Worm (Caenorhabditis elegans) whole organism, young adult: ENCODE data around the gene erfa-1.

Experiments used
- F22D6.2 ChIP-seq: sonication (generic microtip); optimal IDR thresholded peaks from 2 replicates; lab custom pipeline; 2016; ENCODE audit warnings: mild to moderate bottlenecking, missing genetic modification characterization, missing compliant biosample characterization
- F23B12.7 ChIP-seq: sonication (generic microtip); optimal IDR thresholded peaks from 2 replicates; lab custom pipeline; 2017; ENCODE audit warnings: missing genetic modification characterization, mild to moderate bottlenecking, missing compliant biosample characterization, antibody characterized with exemption, moderate library complexity; ENCODE audit not compliant: insufficient read depth
- F33H1.4 ChIP-seq: fragments of 200-800 bp; sonication (Bioruptor generic); IDR thresholded peaks from 2 replicates; pipeline ENCODE4 v1.3.6; 2022; ENCODE audit warnings: missing genetic modification reagents, missing genetic modification characterization, missing compliant biosample characterization
- F39B2.1 ChIP-seq: fragments of 200-800 bp; sonication (Bioruptor generic); IDR thresholded peaks from 2 replicates; pipeline ENCODE4 v1.3.6; 2022; ENCODE audit warnings: missing genetic modification reagents, missing genetic modification characterization, missing compliant biosample characterization
- K11D2.4 ChIP-seq: fragments of 200-800 bp; sonication (Bioruptor generic); IDR thresholded peaks from 2 replicates; pipeline ENCODE4 v1.3.6; 2022; ENCODE audit warnings: missing genetic modification reagents, missing genetic modification characterization, missing compliant biosample characterization
- K12H6.12 ChIP-seq: fragments of 200-800 bp; sonication (Bioruptor generic); optimal IDR thresholded peaks from 2 replicates; lab custom pipeline; 2018; ENCODE audit warnings: mild to moderate bottlenecking, missing genetic modification characterization, missing compliant biosample characterization
- T26A5.8 ChIP-seq: sonication (generic microtip); optimal IDR thresholded peaks from 2 replicates; lab custom pipeline; 2016; ENCODE audit warnings: missing genetic modification characterization, missing compliant biosample characterization
- ZK185.1 ChIP-seq: sonication (generic microtip); optimal IDR thresholded peaks from 2 replicates; lab custom pipeline; 2016; ENCODE audit warnings: mild to moderate bottlenecking, missing genetic modification characterization, missing compliant biosample characterization; ENCODE audit not compliant: poor library complexity, severe bottlenecking
- akir-1 ChIP-seq: fragments of 200-800 bp; sonication (Bioruptor generic); optimal IDR thresholded peaks from 2 replicates; lab custom pipeline; 2018; ENCODE audit warnings: mild to moderate bottlenecking, missing genetic modification characterization, moderate library complexity, missing compliant biosample characterization
- athp-1 ChIP-seq: sonication (generic microtip); optimal IDR thresholded peaks from 2 replicates; lab custom pipeline; 2017; ENCODE audit warnings: mild to moderate bottlenecking, missing genetic modification characterization, missing compliant biosample characterization
- attf-5 ChIP-seq: fragments of 200-800 bp; sonication (Bioruptor generic); optimal IDR thresholded peaks from 2 replicates; lab custom pipeline; 2018; ENCODE audit warnings: mild to moderate bottlenecking, missing genetic modification characterization, missing compliant biosample characterization
- bed-2 ChIP-seq: fragments of 200-800 bp; sonication (Bioruptor generic); IDR thresholded peaks from 2 replicates; pipeline ENCODE4 v1.3.6; 2022; ENCODE audit warnings: missing genetic modification reagents, missing genetic modification characterization, missing compliant biosample characterization
- die-1 ChIP-seq: sonication (generic microtip); optimal IDR thresholded peaks from 2 replicates; lab custom pipeline; 2016; ENCODE audit warnings: missing genotype, mild to moderate bottlenecking, missing genetic modification characterization, missing compliant biosample characterization
- dox-1 ChIP-seq: fragments of 200-800 bp; sonication (Bioruptor generic); IDR thresholded peaks from 2 replicates; pipeline ENCODE4 v1.3.6; 2022; ENCODE audit warnings: missing genetic modification reagents, missing genetic modification characterization, missing compliant biosample characterization
- dpl-1 ChIP-seq: fragments of 150-350 bp; optimal IDR thresholded peaks from 2 replicates; lab custom pipeline; 2014; ENCODE audit warnings: missing biosample characterization, missing genetic modification reagents, missing genetic modification characterization
- egl-18 ChIP-seq: fragments of 200-800 bp; sonication (Bioruptor generic); IDR thresholded peaks from 2 replicates; pipeline ENCODE4 v1.3.6; 2022; ENCODE audit warnings: missing genetic modification reagents, missing genetic modification characterization, missing compliant biosample characterization
- ekl-4 ChIP-seq: fragments of 200-800 bp; sonication (Bioruptor generic); IDR thresholded peaks from 2 replicates; pipeline ENCODE4 v1.3.6; 2022; ENCODE audit warnings: missing genetic modification reagents, missing genetic modification characterization, missing compliant biosample characterization
- hlh-26 ChIP-seq: fragments of 200-800 bp; sonication (Bioruptor generic); conservative IDR thresholded peaks from 2 replicates; pipeline ENCODE4 v1.3.6; 2022; ENCODE audit warnings: missing genetic modification reagents, missing genetic modification characterization, missing compliant biosample characterization
- hsf-1 ChIP-seq: fragments of 200-800 bp; sonication (Bioruptor generic); IDR thresholded peaks from 2 replicates; pipeline ENCODE4 v1.3.6; 2022; ENCODE audit warnings: missing genetic modification reagents, missing genetic modification characterization, missing compliant biosample characterization
- let-526 ChIP-seq: fragments of 200-800 bp; sonication (Bioruptor generic); IDR thresholded peaks from 2 replicates; pipeline ENCODE4 v1.3.6; 2022; ENCODE audit warnings: missing genetic modification reagents, missing genetic modification characterization, missing compliant biosample characterization
- let-607 ChIP-seq, 2 experiments: fragments of 200-800 bp in 1 of 2; sonication (Bioruptor generic) in 1 of 2; sonication (generic microtip) in 1 of 2; optimal IDR thresholded peaks; 2 replicates each; lab custom pipeline; 2016 to 2018; ENCODE audit warnings: mild to moderate bottlenecking in 2 of 2, missing compliant biosample characterization in 2 of 2, missing genetic modification characterization in 2 of 2, moderate library complexity in 2 of 2, missing genotype in 1 of 2
- lin-35 ChIP-seq, 3 experiments: fragments of 150-350 bp in 2 of 3; sonication (generic microtip) in 1 of 3; optimal IDR thresholded peaks; 2 replicates each; lab custom pipeline; 2014 to 2018; ENCODE audit warnings: missing biosample characterization in 3 of 3, missing genetic modification characterization in 3 of 3, missing genetic modification reagents in 3 of 3
- lin-40 ChIP-seq: sonication (generic microtip); optimal IDR thresholded peaks from 2 replicates; lab custom pipeline; 2016; ENCODE audit warnings: missing genetic modification characterization, mild to moderate bottlenecking, missing compliant biosample characterization, missing genotype, missing genetic modification reagents
- madf-10 ChIP-seq: sonication (generic microtip); optimal IDR thresholded peaks from 2 replicates; lab custom pipeline; 2016; ENCODE audit warnings: mild to moderate bottlenecking, missing genetic modification characterization, missing compliant biosample characterization
- madf-8 ChIP-seq: fragments of 200-800 bp; sonication (Bioruptor generic); conservative IDR thresholded peaks from 2 replicates; pipeline ENCODE4 v1.3.6; 2022; ENCODE audit warnings: missing genetic modification reagents, missing genetic modification characterization, missing compliant biosample characterization
- nhr-80 ChIP-seq: sonication (generic microtip); optimal IDR thresholded peaks from 2 replicates; lab custom pipeline; 2016; ENCODE audit warnings: missing genetic modification characterization, missing compliant biosample characterization
- nhr-90 ChIP-seq: sonication (generic microtip); optimal IDR thresholded peaks from 2 replicates; lab custom pipeline; 2016; ENCODE audit warnings: missing genotype, mild to moderate bottlenecking, missing genetic modification characterization, missing compliant biosample characterization
- pbrm-1 ChIP-seq: fragments of 200-800 bp; sonication (Bioruptor generic); IDR thresholded peaks from 2 replicates; pipeline ENCODE4 v1.3.6; 2022; ENCODE audit warnings: missing genetic modification reagents, missing genetic modification characterization, missing compliant biosample characterization
- rcor-1 ChIP-seq: fragments of 200-800 bp; sonication (Bioruptor generic); IDR thresholded peaks from 2 replicates; pipeline ENCODE4 v1.3.6; 2022; ENCODE audit warnings: missing genetic modification reagents, missing genetic modification characterization, missing compliant biosample characterization
- snpc-3.4 ChIP-seq: sonication (generic microtip); optimal IDR thresholded peaks from 2 replicates; lab custom pipeline; 2017; ENCODE audit warnings: missing genetic modification characterization, mild to moderate bottlenecking, missing compliant biosample characterization, antibody characterized with exemption, moderate library complexity, missing genotype, missing genetic modification reagents
- somi-1 ChIP-seq: fragments of 200-800 bp; sonication (Bioruptor generic); optimal IDR thresholded peaks from 2 replicates; lab custom pipeline; 2018; ENCODE audit warnings: mild to moderate bottlenecking, missing genetic modification characterization, missing compliant biosample characterization
- tbx-9 ChIP-seq: sonication (generic microtip); optimal IDR thresholded peaks from 2 replicates; lab custom pipeline; 2016; ENCODE audit warnings: borderline replicate concordance, missing genetic modification characterization, inconsistent platforms, missing compliant biosample characterization
- tlf-1 ChIP-seq: fragments of 200-800 bp; sonication (Bioruptor generic); optimal IDR thresholded peaks from 2 replicates; lab custom pipeline; 2018; ENCODE audit warnings: mild to moderate bottlenecking, missing genetic modification characterization, missing compliant biosample characterization
- zim-3 ChIP-seq: sonication (generic microtip); optimal IDR thresholded peaks from 2 replicates; lab custom pipeline; 2017; ENCODE audit warnings: mild to moderate bottlenecking, missing genetic modification characterization, moderate library complexity, missing compliant biosample characterization
- ztf-22 ChIP-seq: fragments of 200-800 bp; sonication (Bioruptor generic); optimal IDR thresholded peaks from 2 replicates; lab custom pipeline; 2018; ENCODE audit warnings: mild to moderate bottlenecking, missing genetic modification characterization, moderate library complexity, missing compliant biosample characterization
- ztf-25 ChIP-seq: fragments of 200-800 bp; sonication (Bioruptor generic); IDR thresholded peaks from 2 replicates; pipeline ENCODE4 v1.3.6; 2022; ENCODE audit warnings: missing genetic modification reagents, missing genetic modification characterization, missing compliant biosample characterization

Gene erfa-1

DNA sequence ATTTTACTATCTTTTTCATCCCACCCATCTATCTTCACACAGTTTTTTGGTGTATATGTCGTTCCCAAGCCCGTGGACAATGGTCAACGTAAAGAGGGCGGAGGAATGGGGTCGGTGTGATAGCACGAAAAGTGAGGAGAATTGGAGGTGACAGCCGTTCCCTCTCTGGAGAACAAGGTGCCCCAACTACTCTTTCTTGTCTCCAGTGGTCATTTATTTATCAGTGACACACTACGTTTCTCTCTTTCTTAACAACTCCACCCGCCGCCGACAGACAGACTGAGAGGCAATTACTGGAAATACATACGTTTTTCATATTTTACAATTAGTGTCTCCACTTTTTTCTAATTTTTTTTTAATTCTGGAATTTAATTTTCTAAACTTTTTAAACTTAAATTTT lies 23.0 kb downstream of the erfa-1 start:
- TF ChIP-seq K12H6.12 (tag; lab: Kevin White, UChicago) (no peak), madf-8 (GFP tag; lab: Robert Waterston, UW) (no peak), T26A5.8 (no peak), madf-10 (no peak), K11D2.4 (no peak), nhr-90 (tag; lab: Kevin White, UChicago) (no peak), tbx-9 (tag; lab: Kevin White, UChicago) (no peak), dox-1 (GFP tag; lab: Robert Waterston, UW) (no peak), ekl-4 (GFP tag; lab: Robert Waterston, UW) (no peak), die-1 (tag; lab: Kevin White, UChicago) (no peak), hlh-26 (no peak), snpc-3.4 (tag; lab: Kevin White, UChicago) (no peak), athp-1 (tag; lab: Kevin White, UChicago) (no peak), pbrm-1 (GFP tag; lab: Robert Waterston, UW) (no peak)

ce11 chrV:6458302-6458998 lies 24.5 kb downstream of the erfa-1 start:
- TF ChIP-seq K12H6.12 (tag; lab: Kevin White, UChicago), result no peak
- TF ChIP-seq F22D6.2 (tag; lab: Kevin White, UChicago), result no peak
- TF ChIP-seq F23B12.7 (tag; lab: Kevin White, UChicago), result no peak
- TF ChIP-seq dpl-1, result no peak

ce11 chrV:6461250-6461649 lies 27.3 kb downstream of the erfa-1 start:
- TF ChIP-seq ZK185.1 (no peak), zim-3 (no peak), somi-1 (GFP tag; lab: Kevin White, UChicago) (no peak), rcor-1 (GFP tag; lab: Robert Waterston, UW) (no peak), ztf-22 (GFP tag; lab: Kevin White, UChicago) (no peak), lin-40 (tag; lab: Kevin White, UChicago) (no peak), nhr-80 (tag; lab: Kevin White, UChicago) (no peak), madf-8 (GFP tag; lab: Robert Waterston, UW) (no peak), let-607 (tag; optimal IDR thresholded peaks at IDR 0.05; lab: Kevin White, UChicago) (no peak), akir-1 (no peak), ztf-25 (GFP tag; lab: Robert Waterston, UW) (no peak), F33H1.4 (GFP tag; lab: Robert Waterston, UW) (no peak), hsf-1 (GFP tag; lab: Robert Waterston, UW) (no peak), F39B2.1 (GFP tag; lab: Robert Waterston, UW) (no peak), bed-2 (GFP tag; lab: Robert Waterston, UW) (no peak), tlf-1 (GFP tag; lab: Kevin White, UChicago) (no peak), let-526 (GFP tag; lab: Robert Waterston, UW) (no peak), lin-35 (GFP tag; optimal IDR thresholded peaks at IDR 0.05; lab: Kevin White, UChicago) (no peak), attf-5 (GFP tag; lab: Kevin White, UChicago) (no peak), egl-18 (GFP tag; lab: Robert Waterston, UW) (no peak)
